Worm (Caenorhabditis elegans) whole organism, L4/young adult: ENCODE data around the gene R12B2.13.

Experiments
- W03F9.2 ChIP-seq: fragments of 150-350 bp; optimal IDR thresholded peaks from 2 replicates; lab custom pipeline; 2014; ENCODE audit warnings: missing biosample characterization, missing genetic modification characterization
- dao-5 ChIP-seq: sonication (generic microtip); optimal IDR thresholded peaks from 2 replicates; lab custom pipeline; 2016; ENCODE audit warnings: missing genotype, missing genetic modification characterization, moderate library complexity, missing compliant biosample characterization
- him-1 ChIP-seq: sonication (generic microtip); optimal IDR thresholded peaks from 2 replicates; lab custom pipeline; 2016; ENCODE audit warnings: missing genotype, missing genetic modification reagents, missing genetic modification characterization, missing compliant biosample characterization

R12B2.13 gene

ce11 chrIII:5833376-5833775 lies at the start of gene R12B2.13, which contains the start of gene mdt-15:
Gene R12B2.13 (minus strand): TSS chrIII:5833476.
Gene mdt-15 (minus strand): TSS chrIII:5833751.
- TF ChIP-seq W03F9.2 (tag; lab: Kevin White, UChicago) (no peak), him-1 (tag; lab: Kevin White, UChicago) (no peak), dao-5 (no peak)

ce11 chrIII:5882823-5883222 lies 49.5 kb upstream of the R12B2.13 start, which contains the start of gene F01F1.14:
Gene F01F1.14 (minus strand): TSS chrIII:5882923.
- no peak for TF ChIP-seq him-1 (tag; lab: Kevin White, UChicago)
- TF ChIP-seq W03F9.2 (tag; lab: Kevin White, UChicago): no peak
- no peak for TF ChIP-seq dao-5

- no peak for TF ChIP-seq W03F9.2 (tag; lab: Kevin White, UChicago)
- TF ChIP-seq him-1 (tag; lab: Kevin White, UChicago): no peak
- TF ChIP-seq dao-5: no peak
These were observed 49.0 kb upstream of the R12B2.13 start for ce11 chrIII:5882284-5882683.

- TF ChIP-seq him-1 (tag; lab: Kevin White, UChicago) (no peak), W03F9.2 (tag; lab: Kevin White, UChicago) (no peak), dao-5 (no peak)
These were observed 46.2 kb upstream of the R12B2.13 start, which contains the start of gene hpo-10 for ce11 chrIII:5879291-5879968. Gene hpo-10 (plus strand): TSS chrIII:5879489.

- TF ChIP-seq him-1 (tag; lab: Kevin White, UChicago) (no peak), dao-5 (no peak), W03F9.2 (tag; lab: Kevin White, UChicago) (no peak)
These were observed 44.9 kb upstream of the R12B2.13 start, which contains the start of the genes mig-21 and F01F1.2 for ce11 chrIII:5878215-5878614. Gene mig-21 (minus strand): TSS chrIII:5878380. Gene F01F1.2 (plus strand): TSS chrIII:5878554.

ce11 chrIII:5876867-5877641 lies 43.8 kb upstream of the R12B2.13 start:
- no peak for TF ChIP-seq him-1 (tag; lab: Kevin White, UChicago)
- no peak for TF ChIP-seq W03F9.2 (tag; lab: Kevin White, UChicago)
- no peak for TF ChIP-seq dao-5

- TF ChIP-seq dao-5 (no peak), him-1 (tag; lab: Kevin White, UChicago) (no peak), W03F9.2 (tag; lab: Kevin White, UChicago) (no peak)
These were observed 42.9 kb upstream of the R12B2.13 start, which contains the start of gene aldo-2 for ce11 chrIII:5876140-5876675. Gene aldo-2 (minus strand): TSS chrIII:5876625.

- TF ChIP-seq dao-5 (no peak), W03F9.2 (tag; lab: Kevin White, UChicago) (no peak)
These were observed 42.4 kb upstream of the R12B2.13 start for ce11 chrIII:5875705-5876104.

ce11 chrIII:5875418-5875702 lies 42.1 kb upstream of the R12B2.13 start:
- no peak for TF ChIP-seq him-1 (tag; lab: Kevin White, UChicago)
- TF ChIP-seq dao-5: no peak
- TF ChIP-seq W03F9.2 (tag; lab: Kevin White, UChicago): no peak

ce11 chrIII:5874664-5875417 lies 41.6 kb upstream of the R12B2.13 start:
- TF ChIP-seq him-1 (tag; lab: Kevin White, UChicago): no peak
- TF ChIP-seq W03F9.2 (tag; lab: Kevin White, UChicago): no peak
- TF ChIP-seq dao-5: no peak

- TF ChIP-seq him-1 (tag; lab: Kevin White, UChicago): no peak
- no peak for TF ChIP-seq dao-5
- TF ChIP-seq W03F9.2 (tag; lab: Kevin White, UChicago): no peak
These were observed 41.0 kb upstream of the R12B2.13 start for ce11 chrIII:5874263-5874662.

- no peak for TF ChIP-seq W03F9.2 (tag; lab: Kevin White, UChicago)
- TF ChIP-seq him-1 (tag; lab: Kevin White, UChicago): no peak
- TF ChIP-seq dao-5: no peak
These were observed 39.0 kb upstream of the R12B2.13 start for ce11 chrIII:5872288-5872687.

- TF ChIP-seq W03F9.2 (tag; lab: Kevin White, UChicago) (peak; percentile 69), him-1 (tag; lab: Kevin White, UChicago) (no peak), dao-5 (no peak)
These were observed 38.5 kb upstream of the R12B2.13 start, which contains the start of the genes F01F1.11 and F01F1.3 for ce11 chrIII:5871760-5872159. Gene F01F1.11 (minus strand): TSS chrIII:5871877. Gene F01F1.3 (plus strand): TSS chrIII:5871938.
